Worm (Caenorhabditis elegans) whole organism, L4 larva: ENCODE data around the gene R09A8.1.

Experiments used
- F10B5.3 ChIP-seq: sonication (generic microtip); optimal IDR thresholded peaks from 2 replicates; lab custom pipeline; 2016; ENCODE audit warnings: mild to moderate bottlenecking, missing genetic modification characterization, missing compliant biosample characterization
- ZK337.2 ChIP-seq: fragments of 200-800 bp; sonication (Bioruptor generic); IDR thresholded peaks from 2 replicates; pipeline ENCODE4 v1.3.6; 2022; ENCODE audit warnings: missing genetic modification reagents, missing genetic modification characterization, missing compliant biosample characterization
- ZK546.5 ChIP-seq, 2 experiments: sonication (generic microtip); optimal IDR thresholded peaks; 2 replicates each; lab custom pipeline; 2017; ENCODE audit warnings: missing biosample characterization in 2 of 2, missing genetic modification characterization in 2 of 2
- dpl-1 ChIP-seq: fragments of 150-350 bp; optimal IDR thresholded peaks from 2 replicates; lab custom pipeline; 2014; ENCODE audit warnings: missing biosample characterization, missing genetic modification reagents, missing genetic modification characterization
- jun-1 ChIP-seq: fragments of 150-350 bp; optimal IDR thresholded peaks from 2 replicates; lab custom pipeline; 2014; ENCODE audit warnings: missing biosample characterization, missing genetic modification reagents, missing genetic modification characterization
- mdl-1 ChIP-seq, 2 experiments: fragments of 150-350 bp in 1 of 2; sonication (generic microtip) in 1 of 2; optimal IDR thresholded peaks; 2 replicates each; lab custom pipeline; 2014 to 2017; ENCODE audit warnings: missing biosample characterization in 2 of 2, missing genetic modification characterization in 2 of 2
- mes-2 ChIP-seq: sonication (generic microtip); optimal IDR thresholded peaks from 2 replicates; lab custom pipeline; 2016; ENCODE audit warnings: missing genotype, mild to moderate bottlenecking, missing genetic modification characterization, missing compliant biosample characterization; ENCODE audit not compliant: poor library complexity, severe bottlenecking
- nhr-10 ChIP-seq: fragments of 150-350 bp; optimal IDR thresholded peaks from 2 replicates; lab custom pipeline; 2014; ENCODE audit warnings: missing biosample characterization, missing genetic modification characterization
- nhr-11 ChIP-seq: fragments of 150-350 bp; optimal IDR thresholded peaks from 2 replicates; lab custom pipeline; 2014; ENCODE audit warnings: missing biosample characterization, missing genetic modification characterization
- nhr-76 ChIP-seq: fragments of 150-350 bp; optimal IDR thresholded peaks from 2 replicates; lab custom pipeline; 2014; ENCODE audit warnings: missing biosample characterization, missing genetic modification characterization
- pqm-1 ChIP-seq: sonication (generic microtip); optimal IDR thresholded peaks from 2 replicates; lab custom pipeline; 2017; ENCODE audit warnings: missing biosample characterization, missing genetic modification characterization
- snpc-4 ChIP-seq: fragments of 150-350 bp; optimal IDR thresholded peaks from 2 replicates; lab custom pipeline; 2014; ENCODE audit warnings: missing biosample characterization, missing genetic modification characterization
- ztf-11 ChIP-seq: fragments of 150-350 bp; optimal IDR thresholded peaks from 2 replicates; lab custom pipeline; 2014; ENCODE audit warnings: missing biosample characterization, missing genetic modification characterization

- no peak for TF ChIP-seq mdl-1 (tag; optimal IDR thresholded peaks at IDR 0.05; lab: Kevin White, UChicago)
- no peak for TF ChIP-seq F10B5.3 (tag; lab: Kevin White, UChicago)
- no peak for TF ChIP-seq mes-2 (tag; lab: Kevin White, UChicago)
- TF ChIP-seq ZK546.5 (tag; optimal IDR thresholded peaks at IDR 0.05; lab: Kevin White, UChicago), result no peak
- no peak for TF ChIP-seq nhr-10 (tag; lab: Kevin White, UChicago)
- TF ChIP-seq nhr-11 (tag; lab: Kevin White, UChicago), result no peak
- no peak for TF ChIP-seq jun-1 (tag; lab: Kevin White, UChicago)
- TF ChIP-seq nhr-76 (tag; lab: Kevin White, UChicago), result no peak
- no peak for TF ChIP-seq ZK337.2 (GFP tag; lab: Robert Waterston, UW)
- TF ChIP-seq dpl-1 (GFP tag; lab: Kevin White, UChicago), result no peak
- no peak for TF ChIP-seq pqm-1 (tag; lab: Kevin White, UChicago)
- no peak for TF ChIP-seq ztf-11 (tag; lab: Kevin White, UChicago)
- TF ChIP-seq snpc-4 (tag; lab: Kevin White, UChicago), result no peak
Observed at ce11 chrX:12645846-12646245, 32.3 kb downstream of the R09A8.1 start.
